Worm (Caenorhabditis elegans): ENCODE data around the gene C01G12.16.

- no peak for TF ChIP-seq nhr-76 (tag; optimal IDR thresholded peaks at IDR 0.05)
- no peak for TF ChIP-seq nhr-12 (tag; optimal IDR thresholded peaks at IDR 0.05)
- TF ChIP-seq jun-1 (tag; optimal IDR thresholded peaks at IDR 0.05), result no peak
- TF ChIP-seq egl-27 (tag; optimal IDR thresholded peaks at IDR 0.05), result no peak
- TF ChIP-seq irx-1 (tag; optimal IDR thresholded peaks at IDR 0.05), result no peak
- no peak for TF ChIP-seq efl-3 (GFP tag; optimal IDR thresholded peaks at IDR 0.05)
- TF ChIP-seq nhr-77 (tag; optimal IDR thresholded peaks at IDR 0.05), result no peak
- no peak for TF ChIP-seq ama-1 (optimal IDR thresholded peaks at IDR 0.05)
- TF ChIP-seq mep-1 (tag; optimal IDR thresholded peaks at IDR 0.05), result no peak
- TF ChIP-seq ceh-82 (tag; optimal IDR thresholded peaks at IDR 0.05), result no peak
- no peak for TF ChIP-seq aly-2 (tag; optimal IDR thresholded peaks at IDR 0.05)
Measured at ce11 chrIII:4176109-4176596, 15.1 kb downstream of the C01G12.16 start, which contains the start of the genes hrde-1 and C16C10.13.

All from whole organism, L1 larva.